Fruit fly (Drosophila melanogaster) whole organism, embryonic: Measurements from ENCODE around the gene CG1307.

Experiments used
- Asciz ChIP-seq: fragments of 200-800 bp; sonication (Bioruptor generic); optimal IDR thresholded peaks from 2 replicates; lab custom pipeline; 2017; ENCODE audit warnings: missing biosample characterization, mild to moderate bottlenecking, missing genetic modification characterization, missing genetic modification reagents
- CG10267 ChIP-seq: fragments of 200-800 bp; sonication (Bioruptor generic); optimal IDR thresholded peaks from 2 replicates; lab custom pipeline; 2018; ENCODE audit warnings: missing biosample characterization, mild to moderate bottlenecking, missing genetic modification characterization, moderate library complexity
- CG10321 ChIP-seq: fragments of 200-800 bp; sonication (Bioruptor generic); IDR thresholded peaks from 2 replicates; pipeline ENCODE4 v1.3.6; 2022; ENCODE audit warnings: missing biosample characterization, missing genetic modification characterization
- CG10431 ChIP-seq: fragments of 200-800 bp; sonication (Bioruptor generic); optimal IDR thresholded peaks from 3 replicates; lab custom pipeline; 2018; ENCODE audit warnings: missing biosample characterization, mild to moderate bottlenecking, missing genetic modification characterization
- CG10462 ChIP-seq: fragments of 200-800 bp; sonication (Bioruptor generic); optimal IDR thresholded peaks from 2 replicates; lab custom pipeline; 2016; ENCODE audit warnings: missing biosample characterization, missing genetic modification characterization
- CG1233 ChIP-seq: fragments of 200-800 bp; sonication (Bioruptor generic); optimal IDR thresholded peaks from 4 replicates; lab custom pipeline; 2018; ENCODE audit warnings: missing biosample characterization, mild to moderate bottlenecking, missing genetic modification characterization
- CG12769 ChIP-seq: fragments of 200-800 bp; sonication (Bioruptor generic); optimal IDR thresholded peaks from 2 replicates; lab custom pipeline; 2019; ENCODE audit warnings: missing biosample characterization, mild to moderate bottlenecking, missing genetic modification characterization, moderate library complexity
- CG15479 ChIP-seq: fragments of 200-800 bp; sonication (Bioruptor generic); optimal IDR thresholded peaks from 3 replicates; lab custom pipeline; 2019; ENCODE audit warnings: missing biosample characterization, mild to moderate bottlenecking, missing genetic modification characterization, moderate library complexity
- CG15696 ChIP-seq: fragments of 200-800 bp; sonication (Bioruptor generic); optimal IDR thresholded peaks from 2 replicates; lab custom pipeline; 2019; ENCODE audit warnings: missing biosample characterization, mild to moderate bottlenecking, missing genetic modification characterization, moderate library complexity
- CG17361 ChIP-seq: fragments of 200-800 bp; sonication (Bioruptor generic); IDR thresholded peaks from 3 replicates; pipeline ENCODE4 v1.3.6; 2022; ENCODE audit warnings: missing biosample characterization, missing genetic modification characterization
- CG17568 ChIP-seq: fragments of 200-800 bp; sonication (Bioruptor generic); optimal IDR thresholded peaks from 2 replicates; lab custom pipeline; 2018; ENCODE audit warnings: missing biosample characterization, mild to moderate bottlenecking, missing genetic modification characterization, moderate library complexity
- CG18262 ChIP-seq: fragments of 200-800 bp; optimal IDR thresholded peaks from 3 replicates; lab custom pipeline; 2019; ENCODE audit warnings: missing biosample characterization, mild to moderate bottlenecking, missing genetic modification characterization, moderate library complexity
- CG5180 ChIP-seq: fragments of 200-800 bp; sonication (Bioruptor generic); optimal IDR thresholded peaks from 3 replicates; lab custom pipeline; 2017; ENCODE audit warnings: missing biosample characterization, missing genetic modification characterization, mild to moderate bottlenecking, moderate library complexity, missing genetic modification reagents
- CG7372 ChIP-seq: fragments of 200-800 bp; sonication (Bioruptor generic); IDR thresholded peaks from 2 replicates; pipeline ENCODE4 v1.3.6; 2022; ENCODE audit warnings: missing biosample characterization, missing genetic modification characterization
- CG7556 ChIP-seq: fragments of 200-800 bp; sonication (Bioruptor generic); optimal IDR thresholded peaks from 2 replicates; lab custom pipeline; 2017; ENCODE audit warnings: missing biosample characterization, mild to moderate bottlenecking, missing genetic modification characterization
- CG7987 ChIP-seq: fragments of 200-800 bp; sonication (Bioruptor generic); optimal IDR thresholded peaks from 2 replicates; lab custom pipeline; 2018; ENCODE audit warnings: missing biosample characterization, mild to moderate bottlenecking, missing genetic modification characterization, moderate library complexity
- CG8290 ChIP-seq, 3 experiments: fragments of 200-800 bp; sonication (Bioruptor generic); optimal IDR thresholded peaks; 2 replicates each; lab custom pipeline; 2016 to 2019; ENCODE audit warnings: missing biosample characterization in 3 of 3, missing genetic modification characterization in 3 of 3, mild to moderate bottlenecking in 2 of 3, moderate library complexity in 1 of 3
- CG8359 ChIP-seq: fragments of 200-800 bp; sonication (Bioruptor generic); optimal IDR thresholded peaks from 2 replicates; lab custom pipeline; 2017; ENCODE audit warnings: missing biosample characterization, mild to moderate bottlenecking, missing genetic modification characterization, borderline replicate concordance
- CG9727 ChIP-seq: fragments of 200-800 bp; sonication (Bioruptor generic); optimal IDR thresholded peaks from 3 replicates; lab custom pipeline; 2017; ENCODE audit warnings: missing biosample characterization, mild to moderate bottlenecking, missing genetic modification characterization
- Camta ChIP-seq: fragments of 200-800 bp; sonication (Bioruptor generic); optimal IDR thresholded peaks from 2 replicates; lab custom pipeline; 2016; ENCODE audit warnings: missing biosample characterization, missing genetic modification characterization
- CrebB ChIP-seq: fragments of 200-800 bp; sonication (Bioruptor generic); optimal IDR thresholded peaks from 3 replicates; lab custom pipeline; 2018; ENCODE audit warnings: missing biosample characterization, mild to moderate bottlenecking, missing genetic modification characterization
- Doc3 ChIP-seq: fragments of 200-800 bp; sonication (Bioruptor generic); IDR thresholded peaks from 3 replicates; pipeline ENCODE4 v1.3.6; 2022; ENCODE audit warnings: missing biosample characterization, missing genetic modification characterization; ENCODE audit not compliant: partially characterized antibody
- E2f1 ChIP-seq: fragments of 200-800 bp; sonication (Bioruptor generic); IDR thresholded peaks from 2 replicates; pipeline ENCODE4 v1.3.6; 2022; ENCODE audit warnings: missing biosample characterization, missing genetic modification characterization
- H2.0 ChIP-seq: fragments of 200-800 bp; sonication (Bioruptor generic); IDR thresholded peaks from 2 replicates; pipeline ENCODE4 v1.3.6; 2022; ENCODE audit warnings: missing biosample characterization, missing genetic modification characterization
- HHEX ChIP-seq: fragments of 200-800 bp; sonication (Bioruptor generic); optimal IDR thresholded peaks from 3 replicates; lab custom pipeline; 2017; ENCODE audit warnings: missing biosample characterization, mild to moderate bottlenecking, missing genetic modification characterization, missing genetic modification reagents
- Hey ChIP-seq: fragments of 200-800 bp; sonication (Bioruptor generic); optimal IDR thresholded peaks from 3 replicates; lab custom pipeline; 2018; ENCODE audit warnings: missing biosample characterization, mild to moderate bottlenecking, missing genetic modification characterization
- Jarid2 ChIP-seq: fragments of 200-800 bp; sonication (Bioruptor generic); optimal IDR thresholded peaks from 3 replicates; lab custom pipeline; 2017; ENCODE audit warnings: mild to moderate bottlenecking, missing biosample characterization, missing genetic modification reagents, missing genetic modification characterization
- Neu2 ChIP-seq: fragments of 200-800 bp; sonication (Bioruptor generic); optimal IDR thresholded peaks from 3 replicates; lab custom pipeline; 2016; ENCODE audit warnings: missing biosample characterization, missing genetic modification characterization, borderline replicate concordance
- Nf-YB ChIP-seq: fragments of 200-800 bp; sonication (Bioruptor generic); optimal IDR thresholded peaks from 3 replicates; lab custom pipeline; 2019; ENCODE audit warnings: missing biosample characterization, mild to moderate bottlenecking, missing genetic modification characterization, moderate library complexity
- PHDP ChIP-seq: fragments of 200-800 bp; sonication (Bioruptor generic); optimal IDR thresholded peaks from 3 replicates; lab custom pipeline; 2018; ENCODE audit warnings: missing biosample characterization, mild to moderate bottlenecking, missing genetic modification characterization, moderate library complexity
- Pdp1 ChIP-seq, 2 experiments: fragments of 200-800 bp; sonication (Bioruptor generic); optimal IDR thresholded peaks; 3 replicates each; lab custom pipeline; 2016; ENCODE audit warnings: missing biosample characterization in 2 of 2, missing genetic modification characterization in 2 of 2, mild to moderate bottlenecking in 1 of 2, moderate library complexity in 1 of 2
- Scr ChIP-seq: fragments of 200-800 bp; sonication (Bioruptor generic); IDR thresholded peaks from 2 replicates; pipeline ENCODE4 v1.3.6; 2022; ENCODE audit warnings: missing biosample characterization, missing genetic modification characterization; ENCODE audit not compliant: partially characterized antibody
- ap ChIP-seq: fragments of 200-800 bp; sonication (Bioruptor generic); IDR thresholded peaks from 2 replicates; pipeline ENCODE4 v1.3.6; 2022; ENCODE audit warnings: missing biosample characterization, missing genetic modification characterization
- bsh ChIP-seq, 2 experiments: fragments of 200-800 bp; sonication (Bioruptor generic); optimal IDR thresholded peaks; 2 replicates each; lab custom pipeline; 2017 to 2018; ENCODE audit warnings: mild to moderate bottlenecking in 2 of 2, missing biosample characterization in 2 of 2, missing genetic modification characterization in 2 of 2, moderate library complexity in 1 of 2
- caup ChIP-seq: fragments of 200-800 bp; sonication (Bioruptor generic); optimal IDR thresholded peaks from 3 replicates; lab custom pipeline; 2017; ENCODE audit warnings: missing biosample characterization, mild to moderate bottlenecking, missing genetic modification characterization, moderate library complexity; ENCODE audit not compliant: severe bottlenecking
- chm ChIP-seq: fragments of 200-800 bp; sonication (Bioruptor generic); IDR thresholded peaks from 2 replicates; pipeline ENCODE4 v1.3.6; 2022; ENCODE audit warnings: missing biosample characterization, missing genetic modification characterization
- fru ChIP-seq: fragments of >200 bp; optimal IDR thresholded peaks from 2 replicates; lab custom pipeline; 2017
- grn ChIP-seq: fragments of 200-800 bp; sonication (Bioruptor generic); optimal IDR thresholded peaks from 3 replicates; lab custom pipeline; 2017; ENCODE audit warnings: missing biosample characterization, missing genetic modification characterization
- hkb ChIP-seq, 2 experiments: fragments of 200-800 bp in 1 of 2; fragments of >200 bp in 1 of 2; sonication (Bioruptor generic) in 1 of 2; IDR thresholded peaks in 1 of 2; optimal IDR thresholded peaks in 1 of 2; 2 replicates each; pipeline versions ENCODE4 v1.3.6 to Lab custom; 2017 to 2022; ENCODE audit warnings: missing biosample characterization in 1 of 2, missing genetic modification characterization in 1 of 2
- lola ChIP-seq, 3 experiments: fragments of >200 bp in 2 of 3; fragments of 200-800 bp in 1 of 3; sonication (Bioruptor generic) in 1 of 3; optimal IDR thresholded peaks; 2 replicates each; lab custom pipeline; 2017 to 2019; ENCODE audit warnings: missing biosample characterization in 3 of 3, missing genetic modification characterization in 3 of 3, mild to moderate bottlenecking in 1 of 3, moderate library complexity in 1 of 3
- nau ChIP-seq: fragments of 200-800 bp; sonication (Bioruptor generic); optimal IDR thresholded peaks from 3 replicates; lab custom pipeline; 2017; ENCODE audit warnings: missing biosample characterization, mild to moderate bottlenecking, missing genetic modification characterization, missing genetic modification reagents
- salm ChIP-seq: fragments of 200-800 bp; sonication (Bioruptor generic); optimal IDR thresholded peaks from 2 replicates; lab custom pipeline; 2018; ENCODE audit warnings: missing biosample characterization, mild to moderate bottlenecking, missing genetic modification characterization
- sens-2 ChIP-seq: fragments of 200-800 bp; sonication (Bioruptor generic); IDR thresholded peaks from 2 replicates; pipeline ENCODE4 v1.3.6; 2022; ENCODE audit warnings: missing biosample characterization, missing genetic modification characterization
- sqz ChIP-seq: fragments of 200-800 bp; sonication (Bioruptor generic); optimal IDR thresholded peaks from 3 replicates; lab custom pipeline; 2018; ENCODE audit warnings: missing biosample characterization, mild to moderate bottlenecking, missing genetic modification characterization
- ttk ChIP-seq: fragments of 200-800 bp; sonication (Bioruptor generic); IDR thresholded peaks from 2 replicates; pipeline ENCODE4 v2.1.2; 2022; ENCODE audit warnings: missing biosample characterization, missing genetic modification characterization
- unpg ChIP-seq: fragments of 200-800 bp; sonication (Bioruptor generic); optimal IDR thresholded peaks from 3 replicates; lab custom pipeline; 2018; ENCODE audit warnings: missing biosample characterization, mild to moderate bottlenecking, missing genetic modification characterization, moderate library complexity
- zen2 ChIP-seq: fragments of 200-800 bp; sonication (Bioruptor generic); IDR thresholded peaks from 3 replicates; pipeline ENCODE4 v1.3.6; 2022; ENCODE audit warnings: missing biosample characterization, missing genetic modification characterization; ENCODE audit not compliant: partially characterized antibody

CG1307 gene

dm6 chr3R:6667245-6667644 lies 10.0 kb upstream of the CG1307 start (continued):
- TF ChIP-seq CG7556, result peak; percentile 36
- no peak for TF ChIP-seq H2.0 (GFP tag; lab: Robert Waterston, UW)
- peak; percentile 90 for TF ChIP-seq Neu2 (GFP tag; lab: Kevin White, UChicago)
- peak; percentile 1 for TF ChIP-seq CrebB (tag; lab: Kevin White, UChicago)
- no peak for TF ChIP-seq ap (GFP tag; lab: Robert Waterston, UW)
- TF ChIP-seq fru (lab: Kevin White, UChicago), result no peak
- peak; percentile 26 for TF ChIP-seq CG10267 (tag; lab: Kevin White, UChicago)
- TF ChIP-seq CG17361 (GFP tag; lab: Robert Waterston, UW), result peak; percentile 20; the same call in 1 of the 3 replicates
- TF ChIP-seq Doc3 (GFP tag; lab: Robert Waterston, UW), result no peak
- no peak for TF ChIP-seq CG10321 (GFP tag; lab: Robert Waterston, UW)
- TF ChIP-seq CG10462 (GFP tag; lab: Kevin White, UChicago), result peak; percentile 34
- peak; percentile 54 for TF ChIP-seq CG7987
- peak; percentile 38 for TF ChIP-seq PHDP
- TF ChIP-seq unpg (GFP tag; lab: Kevin White, UChicago), result peak; percentile 34
- no peak for TF ChIP-seq E2f1 (GFP tag; lab: Robert Waterston, UW)
- peak; percentile 12; the same call in 1 of the 2 replicates for TF ChIP-seq chm (GFP tag; lab: Robert Waterston, UW)
- peak; percentile 23 for TF ChIP-seq CG8290 (GFP tag; optimal IDR thresholded peaks at IDR 0.05; lab: Kevin White, UChicago)
- peak in 1 of 2 experiments; percentile 57 for TF ChIP-seq CG8290 (tag; optimal IDR thresholded peaks at IDR 0.05; lab: Kevin White, UChicago)
- TF ChIP-seq lola (GFP tag; optimal IDR thresholded peaks at IDR 0.05; lab: Kevin White, UChicago), result peak in 1 of 3 experiments; percentile 59
- peak; percentile 70 for TF ChIP-seq CG17568 (GFP tag; lab: Kevin White, UChicago)
- peak; percentile 25 for TF ChIP-seq caup (GFP tag; lab: Kevin White, UChicago)
- TF ChIP-seq Pdp1 (GFP tag; optimal IDR thresholded peaks at IDR 0.05; lab: Kevin White, UChicago), result peak in 1 of 2 experiments; percentile 38
- TF ChIP-seq HHEX (GFP tag; lab: Kevin White, UChicago), result peak; percentile 17
- TF ChIP-seq nau (GFP tag; lab: Kevin White, UChicago), result no peak
- peak; percentile 79 for TF ChIP-seq grn (GFP tag; lab: Kevin White, UChicago)
- TF ChIP-seq zen2, result no peak
- TF ChIP-seq Nf-YB (GFP tag; lab: Kevin White, UChicago), result peak; percentile 5
- peak; percentile 42 for TF ChIP-seq Camta (GFP tag; lab: Kevin White, UChicago)

DNA sequence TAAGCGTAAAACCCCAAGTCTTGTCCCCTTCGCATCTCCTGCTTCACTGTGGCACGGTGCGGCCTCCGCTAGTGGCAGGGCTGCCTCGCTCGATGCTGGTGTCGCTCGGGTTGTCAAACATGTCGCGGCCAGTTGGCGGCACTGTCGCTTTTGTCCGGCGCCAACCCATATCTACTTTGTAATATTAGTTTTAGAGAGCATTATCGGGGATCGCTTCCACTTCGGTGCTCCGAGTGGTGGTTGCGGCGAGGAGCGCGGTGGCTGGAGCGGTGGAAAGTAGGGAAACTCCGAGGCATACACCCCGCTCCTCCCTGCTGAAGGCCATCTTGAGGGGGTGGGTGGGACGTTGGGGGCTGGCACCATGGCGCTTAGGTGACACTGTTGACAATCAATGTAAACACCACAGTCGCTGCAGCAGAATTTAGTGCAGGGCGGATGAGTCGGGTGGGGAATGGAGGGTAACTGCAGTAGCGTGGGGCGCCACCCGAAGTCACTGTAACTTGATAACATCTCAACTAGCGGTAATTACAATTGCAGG lies 7.9 kb upstream of the CG1307 start:
- TF ChIP-seq CG18262 (tag; lab: Kevin White, UChicago) (peak; percentile 55), Jarid2 (GFP tag; lab: Kevin White, UChicago) (peak; percentile 3), sens-2 (GFP tag; lab: Robert Waterston, UW) (0 out of 2 replicates have a peak, but pooled peaks have one; percentile 15), Asciz (GFP tag; lab: Kevin White, UChicago) (peak; percentile 22), CG7372 (GFP tag; lab: Robert Waterston, UW) (no peak), sqz (GFP tag; lab: Kevin White, UChicago) (no peak), salm (tag; lab: Kevin White, UChicago) (no peak), bsh (GFP tag; optimal IDR thresholded peaks at IDR 0.05; lab: Kevin White, UChicago) (peak in 1 of 2 experiments; percentile 57), CG15479 (GFP tag; lab: Kevin White, UChicago) (peak; percentile 21), CG9727 (peak; percentile 62), CG5180 (GFP tag; lab: Kevin White, UChicago) (peak; percentile 90), Hey (peak; percentile 9), CG8359 (peak; percentile 19), CG1233 (GFP tag; lab: Kevin White, UChicago) (peak; percentile 31), CG15696 (tag; lab: Kevin White, UChicago) (peak; percentile 71), CG10431 (GFP tag; lab: Kevin White, UChicago) (peak; percentile 26), hkb (optimal IDR thresholded peaks at IDR 0.05; lab: Kevin White, UChicago) (no peak), hkb (GFP tag; IDR thresholded peaks at IDR 0.05; lab: Robert Waterston, UW) (0 out of 2 replicates have a peak, but pooled peaks have one; percentile 41), CG12769 (peak; percentile 37), ttk (GFP tag; lab: Robert Waterston, UW) (0 out of 2 replicates have a peak, but pooled peaks have one; percentile 4), Scr (no peak)
